Fruit fly (Drosophila melanogaster): ENCODE results near the gene CG2225.
A peak's percentile ranks its signal among the peaks of the same experiment; 100 is the strongest.

CG2225 gene

DNA sequence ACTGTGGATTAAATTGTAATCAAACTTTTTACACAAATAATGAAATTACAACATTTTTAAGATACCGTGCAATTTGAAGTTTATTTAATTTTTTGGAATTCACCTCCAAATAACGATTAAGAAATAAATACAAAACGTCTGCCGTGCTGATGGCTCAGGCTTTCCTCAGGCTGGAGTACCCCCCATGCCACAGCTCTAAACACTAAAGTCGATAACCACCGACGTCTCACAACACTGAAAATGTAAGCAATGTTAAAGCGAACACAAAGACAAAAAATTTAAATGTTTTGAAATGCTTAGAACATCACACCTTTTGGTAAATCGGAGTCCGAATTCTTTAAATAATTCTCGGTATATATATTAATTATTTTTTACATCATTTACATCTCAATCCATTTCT lies 19.9 kb downstream of the CG2225 start (continued):
- peak; percentile 42 for TF ChIP-seq CG3281 (GFP tag; optimal IDR thresholded peaks at IDR 0.05)
- TF ChIP-seq shn (GFP tag; optimal IDR thresholded peaks at IDR 0.05), result peak; percentile 78
- no peak for TF ChIP-seq bowl (GFP tag; IDR thresholded peaks at IDR 0.05)
- peak; percentile 1 for TF ChIP-seq CG12299 (tag; optimal IDR thresholded peaks at IDR 0.05)
- peak; percentile 40; the same call in 1 of the 2 replicates for TF ChIP-seq Awh (GFP tag; IDR thresholded peaks at IDR 0.05)
- TF ChIP-seq lmd (GFP tag; IDR thresholded peaks at IDR 0.05), result peak; percentile 63
- no peak for TF ChIP-seq Kr (GFP tag; optimal IDR thresholded peaks at IDR 0.05)
- TF ChIP-seq zfh1 (GFP tag; IDR thresholded peaks at IDR 0.05), result peak; percentile 81
- TF ChIP-seq Opbp (GFP tag; IDR thresholded peaks at IDR 0.05; ENCODE audit: partially characterized antibody), result 0 out of 3 replicates have a peak, but pooled peaks have one; percentile 32
- peak; percentile 71 for TF ChIP-seq CG11723 (GFP tag; optimal IDR thresholded peaks at IDR 0.05)
- TF ChIP-seq sna (GFP tag; IDR thresholded peaks at IDR 0.05; ENCODE audit: partially characterized antibody), result no peak
- peak; percentile 59 for TF ChIP-seq CG4424 (GFP tag; optimal IDR thresholded peaks at IDR 0.05)
- TF ChIP-seq Sry-β (GFP tag; optimal IDR thresholded peaks at IDR 0.05), result no peak
- TF ChIP-seq CG8089 (GFP tag; optimal IDR thresholded peaks at IDR 0.05), result peak; percentile 64
- TF ChIP-seq CG1602 (GFP tag; optimal IDR thresholded peaks at IDR 0.05), result peak; percentile 27
- TF ChIP-seq eyg (GFP tag; optimal IDR thresholded peaks at IDR 0.05), result peak; percentile 61
- no peak for TF ChIP-seq Hand (GFP tag; optimal IDR thresholded peaks at IDR 0.05)
- peak; percentile 53 for TF ChIP-seq vfl (GFP tag; optimal IDR thresholded peaks at IDR 0.05)
- no peak for TF ChIP-seq CG2129 (GFP tag; IDR thresholded peaks at IDR 0.05; ENCODE audit: partially characterized antibody)
- TF ChIP-seq Deaf1 (tag; optimal IDR thresholded peaks at IDR 0.05), result no peak
- no peak for TF ChIP-seq Abd-B (GFP tag; optimal IDR thresholded peaks at IDR 0.05)
- TF ChIP-seq ab (GFP tag; optimal IDR thresholded peaks at IDR 0.05), result no peak
- TF ChIP-seq Dref (GFP tag; IDR thresholded peaks at IDR 0.05), result peak; percentile 63
- no peak for TF ChIP-seq Dfd (GFP tag; optimal IDR thresholded peaks at IDR 0.05)
- TF ChIP-seq run (tag; optimal IDR thresholded peaks at IDR 0.05), result no peak
- peak; percentile 65 for TF ChIP-seq CG5245 (GFP tag; optimal IDR thresholded peaks at IDR 0.05)
- TF ChIP-seq dati (GFP tag; IDR thresholded peaks at IDR 0.05), result 0 out of 2 replicates have a peak, but pooled peaks have one; percentile 18
- TF ChIP-seq Sry-δ (GFP tag; optimal IDR thresholded peaks at IDR 0.05), result peak; percentile 42
- TF ChIP-seq CG8388 (GFP tag; optimal IDR thresholded peaks at IDR 0.05), result peak; percentile 32
- TF ChIP-seq her (GFP tag; optimal IDR thresholded peaks at IDR 0.05), result peak; percentile 46
- TF ChIP-seq D19B (GFP tag; optimal IDR thresholded peaks at IDR 0.05), result peak; percentile 17
- peak; percentile 15 for TF ChIP-seq CG4707 (GFP tag; optimal IDR thresholded peaks at IDR 0.05)
- TF ChIP-seq Fer2 (tag; optimal IDR thresholded peaks at IDR 0.05), result no peak
- peak; percentile 26; the same call in 1 of the 3 replicates for TF ChIP-seq CG14050 (GFP tag; IDR thresholded peaks at IDR 0.05)
- peak; percentile 18 for TF ChIP-seq salm (tag; optimal IDR thresholded peaks at IDR 0.05)
- peak; percentile 49 for TF ChIP-seq Drgx (GFP tag; IDR thresholded peaks at IDR 0.05)
- peak; percentile 14; the same call in 1 of the 2 replicates for TF ChIP-seq dimm (GFP tag; IDR thresholded peaks at IDR 0.05)
- TF ChIP-seq grn (GFP tag; optimal IDR thresholded peaks at IDR 0.05), result no peak
- TF ChIP-seq sug (tag; optimal IDR thresholded peaks at IDR 0.05), result peak; percentile 37
- no peak for TF ChIP-seq CG11456 (GFP tag; IDR thresholded peaks at IDR 0.05)
- peak; percentile 73 for TF ChIP-seq CG32532 (GFP tag; IDR thresholded peaks at IDR 0.05)
- TF ChIP-seq Hsf (GFP tag; optimal IDR thresholded peaks at IDR 0.05), result peak; percentile 61
- TF ChIP-seq Lhr (GFP tag; optimal IDR thresholded peaks at IDR 0.05), result peak; percentile 78
- no peak for TF ChIP-seq CG43689 (GFP tag; IDR thresholded peaks at IDR 0.05)
- peak; percentile 25 for TF ChIP-seq CG15696 (tag; optimal IDR thresholded peaks at IDR 0.05)
- peak; percentile 31; the same call in 1 of the 3 replicates for TF ChIP-seq croc (GFP tag; conservative IDR thresholded peaks at IDR 0.05)
- peak; percentile 49 for TF ChIP-seq CG13287 (GFP tag; IDR thresholded peaks at IDR 0.05; ENCODE audit: partially characterized antibody)
- peak; percentile 70 for TF ChIP-seq onecut (GFP tag; IDR thresholded peaks at IDR 0.05)
- no peak for TF ChIP-seq lbe (GFP tag; optimal IDR thresholded peaks at IDR 0.05)
- peak; percentile 89 for TF ChIP-seq CG10267 (tag; optimal IDR thresholded peaks at IDR 0.05)

Data from whole organism, embryonic.